Worm (Caenorhabditis elegans) whole organism, mixed stage, embryonic: Measurements from ENCODE around the gene ccg-1.
"Not testable (repeated sequence)": the region's sequence is repeated elsewhere in the genome, so short reads cannot be mapped to it uniquely, and the experiment has no call there.

Source experiments
- M03D4.4 ChIP-seq: sonication (generic microtip); optimal IDR thresholded peaks from 2 replicates; lab custom pipeline; 2017; ENCODE audit warnings: mild to moderate bottlenecking, missing genetic modification characterization, missing compliant biosample characterization
- bed-3 ChIP-seq: fragments of 200-800 bp; sonication (Bioruptor generic); optimal IDR thresholded peaks from 3 replicates; lab custom pipeline; 2018; ENCODE audit warnings: mild to moderate bottlenecking, missing genetic modification characterization, moderate library complexity, missing compliant biosample characterization
- ceh-39 ChIP-seq: fragments of 150-350 bp; optimal IDR thresholded peaks from 2 replicates; lab custom pipeline; 2014; ENCODE audit warnings: missing biosample characterization, missing genetic modification characterization
- ceh-43 ChIP-seq: fragments of 200-800 bp; sonication (Bioruptor generic); optimal IDR thresholded peaks from 2 replicates; lab custom pipeline; 2018; ENCODE audit warnings: mild to moderate bottlenecking, missing genetic modification characterization, moderate library complexity, missing compliant biosample characterization
- ceh-83 ChIP-seq: fragments of 200-800 bp; sonication (Bioruptor generic); optimal IDR thresholded peaks from 2 replicates; lab custom pipeline; 2018; ENCODE audit warnings: mild to moderate bottlenecking, missing genetic modification characterization, missing compliant biosample characterization
- ces-1 ChIP-seq: fragments of 150-350 bp; optimal IDR thresholded peaks from 2 replicates; lab custom pipeline; 2014; ENCODE audit warnings: missing biosample characterization, missing genetic modification reagents, missing genetic modification characterization
- cnd-1 ChIP-seq: fragments of 200-800 bp; sonication (Bioruptor generic); optimal IDR thresholded peaks from 2 replicates; lab custom pipeline; 2018; ENCODE audit warnings: mild to moderate bottlenecking, missing genetic modification characterization, missing compliant biosample characterization
- drap-1 ChIP-seq: fragments of 200-800 bp; sonication (Bioruptor generic); optimal IDR thresholded peaks from 3 replicates; lab custom pipeline; 2018; ENCODE audit warnings: mild to moderate bottlenecking, missing genetic modification characterization, missing compliant biosample characterization
- elt-1 ChIP-seq: sonication (generic microtip); optimal IDR thresholded peaks from 2 replicates; lab custom pipeline; 2017; ENCODE audit warnings: missing genetic modification characterization, mild to moderate bottlenecking, missing compliant biosample characterization, antibody characterized with exemption, moderate library complexity, borderline replicate concordance; ENCODE audit not compliant: insufficient read depth
- elt-3 ChIP-seq: fragments of 150-350 bp; optimal IDR thresholded peaks from 2 replicates; lab custom pipeline; 2014; ENCODE audit warnings: missing biosample characterization, missing genetic modification characterization
- flh-1 ChIP-seq: fragments of 200-800 bp; sonication (Bioruptor generic); optimal IDR thresholded peaks from 2 replicates; lab custom pipeline; 2018; ENCODE audit warnings: mild to moderate bottlenecking, missing genetic modification characterization, moderate library complexity, missing compliant biosample characterization
- ham-2 ChIP-seq: fragments of 200-800 bp; sonication (Bioruptor generic); optimal IDR thresholded peaks from 2 replicates; lab custom pipeline; 2018; ENCODE audit warnings: mild to moderate bottlenecking, missing genetic modification characterization, missing compliant biosample characterization
- hlh-1 ChIP-seq: fragments of 150-350 bp; optimal IDR thresholded peaks from 2 replicates; lab custom pipeline; 2014; ENCODE audit warnings: missing biosample characterization, missing genetic modification reagents, missing genetic modification characterization
- lin-13 ChIP-seq: fragments of 150-350 bp; optimal IDR thresholded peaks from 2 replicates; lab custom pipeline; 2014; ENCODE audit warnings: missing biosample characterization, missing genetic modification characterization
- lin-32 ChIP-seq: fragments of 200-800 bp; sonication (Bioruptor generic); optimal IDR thresholded peaks from 2 replicates; lab custom pipeline; 2018; ENCODE audit warnings: mild to moderate bottlenecking, missing genetic modification characterization, missing compliant biosample characterization
- mab-5 ChIP-seq: fragments of 150-350 bp; optimal IDR thresholded peaks from 2 replicates; lab custom pipeline; 2014; ENCODE audit warnings: missing biosample characterization, missing genetic modification characterization
- mep-1 ChIP-seq: fragments of 150-350 bp; optimal IDR thresholded peaks from 2 replicates; lab custom pipeline; 2017; ENCODE audit warnings: missing biosample characterization, missing genetic modification reagents, missing genetic modification characterization, inconsistent platforms
- mls-2 ChIP-seq: sonication (generic microtip); optimal IDR thresholded peaks from 2 replicates; lab custom pipeline; 2016; ENCODE audit warnings: mild to moderate bottlenecking, missing genetic modification characterization, moderate library complexity, missing compliant biosample characterization
- nhr-12 ChIP-seq: fragments of 150-350 bp; optimal IDR thresholded peaks from 2 replicates; lab custom pipeline; 2014; ENCODE audit warnings: missing biosample characterization, missing genetic modification characterization
- nhr-2 ChIP-seq: fragments of 150-350 bp; optimal IDR thresholded peaks from 2 replicates; lab custom pipeline; 2014; ENCODE audit warnings: missing biosample characterization, missing genetic modification characterization
- nhr-237 ChIP-seq: fragments of 150-350 bp; optimal IDR thresholded peaks from 2 replicates; lab custom pipeline; 2014; ENCODE audit warnings: missing biosample characterization, missing genetic modification characterization
- nhr-28 ChIP-seq: fragments of 150-350 bp; optimal IDR thresholded peaks from 2 replicates; lab custom pipeline; 2014; ENCODE audit warnings: missing biosample characterization, missing genetic modification characterization
- nhr-76 ChIP-seq: sonication (generic microtip); optimal IDR thresholded peaks from 2 replicates; lab custom pipeline; 2017; ENCODE audit warnings: missing biosample characterization, missing genetic modification characterization
- pha-4 ChIP-seq: fragments of 150-350 bp; optimal IDR thresholded peaks from 2 replicates; lab custom pipeline; 2018; ENCODE audit warnings: missing biosample characterization, missing genetic modification reagents, missing genetic modification characterization
- snpc-4 ChIP-seq: fragments of 150-350 bp; optimal IDR thresholded peaks from 2 replicates; lab custom pipeline; 2014; ENCODE audit warnings: missing biosample characterization, missing genetic modification characterization
- sptf-1 ChIP-seq: sonication (generic microtip); optimal IDR thresholded peaks from 2 replicates; lab custom pipeline; 2017; ENCODE audit warnings: mild to moderate bottlenecking, missing genetic modification characterization, moderate library complexity, missing compliant biosample characterization
- tbx-8 ChIP-seq: fragments of 200-800 bp; sonication (Bioruptor generic); optimal IDR thresholded peaks from 2 replicates; lab custom pipeline; 2018; ENCODE audit warnings: mild to moderate bottlenecking, missing genetic modification characterization, moderate library complexity, missing compliant biosample characterization
- unc-39 ChIP-seq: fragments of 150-350 bp; optimal IDR thresholded peaks from 2 replicates; lab custom pipeline; 2014; ENCODE audit warnings: missing biosample characterization, missing genetic modification characterization
- zip-8 ChIP-seq: fragments of 150-350 bp; optimal IDR thresholded peaks from 2 replicates; lab custom pipeline; 2014; ENCODE audit warnings: missing biosample characterization, missing genetic modification characterization
- ztf-11 ChIP-seq: fragments of 150-350 bp; optimal IDR thresholded peaks from 2 replicates; lab custom pipeline; 2014; ENCODE audit warnings: missing biosample characterization, missing genetic modification characterization

The ccg-1 gene

DNA sequence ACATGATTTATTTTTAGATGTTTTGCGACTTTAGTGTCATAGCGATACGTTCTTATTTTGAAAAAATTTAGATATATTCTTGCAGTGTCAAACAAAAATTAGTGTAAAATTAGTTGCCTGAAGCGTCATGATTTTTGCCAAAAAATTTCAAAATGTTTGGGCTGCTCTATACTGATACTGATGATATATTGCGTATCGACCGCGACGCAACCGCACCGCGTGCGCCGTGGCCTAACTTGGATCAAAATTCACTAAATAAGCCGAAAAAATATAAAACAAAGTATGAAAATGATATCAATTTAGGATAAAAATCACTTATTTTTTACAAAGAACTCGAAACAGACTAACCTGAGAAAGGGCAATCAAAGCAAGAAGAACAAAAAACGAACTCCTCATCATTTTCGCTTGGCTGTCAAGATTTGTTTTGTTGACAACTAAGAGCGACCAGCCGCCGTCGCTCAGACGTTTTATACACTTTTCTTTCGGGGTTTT lies at the start of gene ccg-1:
Gene ccg-1, minus strand, starts transcription at position 442 of the 492 bp plus-strand sequence.
- TF ChIP-seq M03D4.4 (tag; lab: Kevin White, UChicago) (no peak), zip-8 (tag; lab: Kevin White, UChicago) (no peak), nhr-76 (tag; lab: Kevin White, UChicago) (no peak), sptf-1 (tag; lab: Kevin White, UChicago) (no peak), unc-39 (tag; lab: Kevin White, UChicago) (no peak), ceh-43 (GFP tag; lab: Kevin White, UChicago) (no peak), elt-3 (tag; lab: Kevin White, UChicago) (no peak), lin-32 (GFP tag; lab: Kevin White, UChicago) (no peak), nhr-28 (tag; lab: Kevin White, UChicago) (no peak), bed-3 (GFP tag; lab: Kevin White, UChicago) (no peak), flh-1 (GFP tag; lab: Kevin White, UChicago) (no peak), ceh-39 (no peak), cnd-1 (no peak), mab-5 (no peak), drap-1 (GFP tag; lab: Kevin White, UChicago) (no peak), hlh-1 (tag; lab: Kevin White, UChicago) (no peak)
- TF ChIP-seq, all 35 proteins: peak for 0

DNA sequence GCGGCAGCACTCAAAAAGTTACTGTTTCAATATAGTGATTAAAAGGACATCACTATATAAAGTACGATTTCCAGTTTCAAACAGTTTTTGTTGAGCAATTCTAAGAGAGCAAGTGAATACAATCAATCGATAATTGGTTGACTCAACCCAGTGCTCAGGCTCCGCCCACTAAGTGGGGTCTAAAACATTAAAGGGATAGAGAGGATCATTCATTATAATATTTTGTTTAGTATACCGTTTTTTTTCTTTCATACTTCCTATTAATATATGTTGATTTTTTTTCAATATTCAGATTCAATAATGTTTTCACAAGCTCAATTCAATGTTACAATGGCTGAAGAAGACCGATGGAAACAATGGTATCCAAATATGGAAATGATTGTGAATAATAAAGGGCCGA lies 48.0 kb upstream of the ccg-1 start, which contains the start of gene tbx-39:
Gene tbx-39, plus strand, starts transcription at position 301 of the 400 bp plus-strand sequence.
- TF ChIP-seq elt-1: no peak
- no peak for TF ChIP-seq ceh-83 (GFP tag; lab: Kevin White, UChicago)
- TF ChIP-seq nhr-237: no peak
- no peak for TF ChIP-seq mls-2
- no peak for TF ChIP-seq nhr-76 (tag; lab: Kevin White, UChicago)
- no peak for TF ChIP-seq sptf-1 (tag; lab: Kevin White, UChicago)
- no peak for TF ChIP-seq bed-3 (GFP tag; lab: Kevin White, UChicago)
- no peak for TF ChIP-seq ztf-11
- TF ChIP-seq unc-39 (tag; lab: Kevin White, UChicago): no peak
- no peak for TF ChIP-seq lin-13 (tag; lab: Kevin White, UChicago)
- no peak for TF ChIP-seq nhr-28 (tag; lab: Kevin White, UChicago)
- TF ChIP-seq M03D4.4 (tag; lab: Kevin White, UChicago): no peak
- no peak for TF ChIP-seq snpc-4 (tag; lab: Kevin White, UChicago)
- no peak for TF ChIP-seq lin-32 (GFP tag; lab: Kevin White, UChicago)

DNA sequence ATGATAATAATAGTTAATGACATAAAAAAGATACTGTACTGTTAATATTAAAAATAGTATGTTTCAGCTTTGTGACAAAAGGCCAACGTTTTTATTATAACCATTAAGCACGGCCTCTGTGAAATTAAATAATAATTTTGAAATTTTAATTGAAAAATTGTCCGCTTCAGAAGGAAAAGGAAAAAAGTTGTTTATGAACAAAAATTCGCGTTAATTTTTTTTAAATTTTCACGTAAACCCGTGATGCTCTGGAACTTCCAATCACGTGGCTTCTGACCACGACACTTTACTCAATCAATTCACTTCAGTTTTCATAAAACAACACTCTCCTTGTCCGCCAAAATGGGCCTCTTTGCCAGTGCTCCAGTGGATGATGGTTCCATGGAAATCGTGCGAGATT lies 45.7 kb upstream of the ccg-1 start, which contains the start of gene Y73F8A.15:
Gene Y73F8A.15, plus strand, starts transcription at position 301 of the 400 bp plus-strand sequence.
- TF ChIP-seq ztf-11 (no peak), mls-2 (no peak), mab-5 (no peak), bed-3 (GFP tag; lab: Kevin White, UChicago) (no peak), nhr-12 (tag; lab: Kevin White, UChicago) (no peak), ham-2 (GFP tag; lab: Kevin White, UChicago) (no peak), nhr-28 (tag; lab: Kevin White, UChicago) (no peak), snpc-4 (tag; lab: Kevin White, UChicago) (no peak), pha-4 (tag; lab: Kevin White, UChicago) (no peak), tbx-8 (GFP tag; lab: Kevin White, UChicago) (no peak), elt-1 (no peak), lin-32 (GFP tag; lab: Kevin White, UChicago) (no peak), ces-1 (GFP tag; lab: Kevin White, UChicago) (no peak), nhr-2 (tag; lab: Kevin White, UChicago) (no peak), zip-8 (tag; lab: Kevin White, UChicago) (no peak), flh-1 (GFP tag; lab: Kevin White, UChicago) (no peak), unc-39 (tag; lab: Kevin White, UChicago) (no peak), hlh-1 (tag; lab: Kevin White, UChicago) (no peak), ceh-39 (no peak), mep-1 (tag; lab: Kevin White, UChicago) (no peak)
- TF ChIP-seq, all 35 proteins: peak for 0

DNA sequence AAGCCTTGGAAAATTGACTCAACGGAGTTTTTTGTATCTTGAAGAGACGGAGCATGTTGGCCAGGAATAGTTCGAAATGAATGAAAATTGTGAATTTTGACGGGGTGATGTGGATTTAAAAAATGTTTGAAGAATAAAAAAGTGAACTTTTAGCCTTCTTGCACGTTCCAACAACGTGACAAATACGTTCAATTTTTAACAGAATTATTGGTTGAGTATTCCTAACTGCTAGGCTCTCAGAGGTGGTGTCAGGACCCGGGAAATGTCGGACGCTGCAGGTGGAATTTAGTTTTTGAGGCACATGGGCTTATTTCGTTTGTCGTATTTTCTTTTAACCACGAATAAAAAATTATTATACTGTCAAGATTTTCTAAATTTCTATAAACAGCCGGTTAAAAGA lies 43.4 kb upstream of the ccg-1 start, which contains the start of gene Y73F8A.14:
Gene Y73F8A.14, minus strand, starts transcription at position 101 of the 400 bp plus-strand sequence.
- TF ChIP-seq nhr-12 (tag; lab: Kevin White, UChicago); elt-3 (tag; lab: Kevin White, UChicago); ceh-43 (GFP tag; lab: Kevin White, UChicago): not testable (repeated sequence)
